Worm (Caenorhabditis elegans): ENCODE results near the gene snet-1.
A peak's percentile ranks its signal among the peaks of the same experiment; 100 is the strongest.

Gene snet-1

ce11 chrX:3668842-3669241 is at the start of gene snet-1:
Gene snet-1, minus strand, starts transcription at chrX:3668942.
- no peak for TF ChIP-seq ets-7 (tag; optimal IDR thresholded peaks at IDR 0.05)

ce11 chrX:3715835-3716234 is 47.1 kb upstream of the snet-1 start:
- no peak for TF ChIP-seq flt-1 (GFP tag; IDR thresholded peaks at IDR 0.05)
- no peak for TF ChIP-seq ceh-13 (GFP tag; optimal IDR thresholded peaks at IDR 0.05)
- no peak for TF ChIP-seq sea-1 (GFP tag; conservative IDR thresholded peaks at IDR 0.05)
- TF ChIP-seq hmbx-1 (tag; optimal IDR thresholded peaks at IDR 0.05) = no peak
- no peak for TF ChIP-seq hmg-4 (GFP tag; optimal IDR thresholded peaks at IDR 0.05)
- no peak for TF ChIP-seq hnd-1 (tag; optimal IDR thresholded peaks at IDR 0.05)
- TF ChIP-seq ets-7 (tag; optimal IDR thresholded peaks at IDR 0.05) = no peak
- no peak for TF ChIP-seq aly-1 (tag; optimal IDR thresholded peaks at IDR 0.05)
- no peak for TF ChIP-seq tbx-37 (GFP tag; conservative IDR thresholded peaks at IDR 0.05)
- no peak for TF ChIP-seq scrt-1 (GFP tag; IDR thresholded peaks at IDR 0.05)
- no peak for TF ChIP-seq B0310.2 (tag; optimal IDR thresholded peaks at IDR 0.05)

- TF ChIP-seq hmg-4 (GFP tag; optimal IDR thresholded peaks at IDR 0.05) (no peak), flt-1 (GFP tag; IDR thresholded peaks at IDR 0.05) (no peak), tra-4 (tag; optimal IDR thresholded peaks at IDR 0.05) (no peak), sea-1 (GFP tag; conservative IDR thresholded peaks at IDR 0.05) (no peak), scrt-1 (GFP tag; IDR thresholded peaks at IDR 0.05) (no peak), ceh-13 (GFP tag; optimal IDR thresholded peaks at IDR 0.05) (no peak), pes-1 (GFP tag; IDR thresholded peaks at IDR 0.05) (no peak), tbx-37 (GFP tag; conservative IDR thresholded peaks at IDR 0.05) (no peak), aly-1 (tag; optimal IDR thresholded peaks at IDR 0.05) (no peak), tbx-11 (GFP tag; IDR thresholded peaks at IDR 0.05) (no peak), hmbx-1 (tag; optimal IDR thresholded peaks at IDR 0.05) (no peak), B0310.2 (tag; optimal IDR thresholded peaks at IDR 0.05) (no peak), hnd-1 (tag; optimal IDR thresholded peaks at IDR 0.05) (no peak)
Measured at ce11 chrX:3714797-3715196, 46.1 kb upstream of the snet-1 start, which contains the start of gene C01C4.2. Gene C01C4.2, plus strand, starts transcription at chrX:3715097.

ce11 chrX:3711581-3712101 is 42.9 kb upstream of the snet-1 start:
- TF ChIP-seq sea-1 (GFP tag; conservative IDR thresholded peaks at IDR 0.05) = no peak
- TF ChIP-seq pes-1 (GFP tag; IDR thresholded peaks at IDR 0.05) = no peak
- no peak for TF ChIP-seq F13C5.2 (tag; optimal IDR thresholded peaks at IDR 0.05)
- no peak for TF ChIP-seq ama-1 (optimal IDR thresholded peaks at IDR 0.05)
- no peak for TF ChIP-seq hnd-1 (tag; optimal IDR thresholded peaks at IDR 0.05)
- no peak for TF ChIP-seq tra-4 (tag; optimal IDR thresholded peaks at IDR 0.05)
- TF ChIP-seq tbx-11 (GFP tag; IDR thresholded peaks at IDR 0.05) = no peak
- no peak for TF ChIP-seq flt-1 (GFP tag; IDR thresholded peaks at IDR 0.05)
- TF ChIP-seq tbx-37 (GFP tag; conservative IDR thresholded peaks at IDR 0.05) = no peak
- TF ChIP-seq ceh-13 (GFP tag; optimal IDR thresholded peaks at IDR 0.05) = no peak
- TF ChIP-seq ets-7 (tag; optimal IDR thresholded peaks at IDR 0.05) = no peak
- no peak for TF ChIP-seq B0310.2 (tag; optimal IDR thresholded peaks at IDR 0.05)
- TF ChIP-seq scrt-1 (GFP tag; IDR thresholded peaks at IDR 0.05) = no peak
- TF ChIP-seq aly-1 (tag; optimal IDR thresholded peaks at IDR 0.05) = no peak
- no peak for TF ChIP-seq hmg-4 (GFP tag; optimal IDR thresholded peaks at IDR 0.05)
- no peak for TF ChIP-seq hmbx-1 (tag; optimal IDR thresholded peaks at IDR 0.05)

- no peak for TF ChIP-seq tra-4 (tag; optimal IDR thresholded peaks at IDR 0.05)
- no peak for TF ChIP-seq B0310.2 (tag; optimal IDR thresholded peaks at IDR 0.05)
- TF ChIP-seq ets-7 (tag; optimal IDR thresholded peaks at IDR 0.05) = no peak
Measured at ce11 chrX:3709747-3710146, 41.0 kb upstream of the snet-1 start.

- TF ChIP-seq ceh-36 (tag; optimal IDR thresholded peaks at IDR 0.05) = no peak
- TF ChIP-seq ama-1 (optimal IDR thresholded peaks at IDR 0.05) = no peak
- no peak for TF ChIP-seq scrt-1 (GFP tag; IDR thresholded peaks at IDR 0.05)
- no peak for TF ChIP-seq ceh-13 (GFP tag; optimal IDR thresholded peaks at IDR 0.05)
- no peak for TF ChIP-seq B0310.2 (tag; optimal IDR thresholded peaks at IDR 0.05)
- TF ChIP-seq ets-7 (tag; optimal IDR thresholded peaks at IDR 0.05) = no peak
- TF ChIP-seq pes-1 (GFP tag; IDR thresholded peaks at IDR 0.05) = no peak
- no peak for TF ChIP-seq hnd-1 (tag; optimal IDR thresholded peaks at IDR 0.05)
- no peak for TF ChIP-seq aly-1 (tag; optimal IDR thresholded peaks at IDR 0.05)
- TF ChIP-seq sea-1 (GFP tag; conservative IDR thresholded peaks at IDR 0.05) = no peak
- no peak for TF ChIP-seq hmg-4 (GFP tag; optimal IDR thresholded peaks at IDR 0.05)
- no peak for TF ChIP-seq flt-1 (GFP tag; IDR thresholded peaks at IDR 0.05)
- TF ChIP-seq hmbx-1 (tag; optimal IDR thresholded peaks at IDR 0.05) = no peak
- TF ChIP-seq tbx-37 (GFP tag; conservative IDR thresholded peaks at IDR 0.05) = no peak
Measured at ce11 chrX:3706319-3706718, 37.6 kb upstream of the snet-1 start.

ce11 chrX:3705319-3705718 is 36.6 kb upstream of the snet-1 start:
- TF ChIP-seq tbx-11 (GFP tag; IDR thresholded peaks at IDR 0.05) = no peak

- TF ChIP-seq tra-4 (tag; optimal IDR thresholded peaks at IDR 0.05) = no peak
Measured at ce11 chrX:3701861-3702260, 33.1 kb upstream of the snet-1 start.

- peak; percentile 91 for TF ChIP-seq ceh-36 (tag; optimal IDR thresholded peaks at IDR 0.05)
- peak; percentile 90 for TF ChIP-seq flt-1 (GFP tag; IDR thresholded peaks at IDR 0.05)
- TF ChIP-seq scrt-1 (GFP tag; IDR thresholded peaks at IDR 0.05) = peak; percentile 94
- TF ChIP-seq hmbx-1 (tag; optimal IDR thresholded peaks at IDR 0.05) = peak; percentile 67
- peak; percentile 88 for TF ChIP-seq sea-1 (GFP tag; conservative IDR thresholded peaks at IDR 0.05)
- TF ChIP-seq pes-1 (GFP tag; IDR thresholded peaks at IDR 0.05) = peak; percentile 95
- peak; percentile 92 for TF ChIP-seq tbx-11 (GFP tag; IDR thresholded peaks at IDR 0.05)
- TF ChIP-seq aly-1 (tag; optimal IDR thresholded peaks at IDR 0.05) = peak; percentile 82
- no peak for TF ChIP-seq ama-1 (optimal IDR thresholded peaks at IDR 0.05)
- peak; percentile 81 for TF ChIP-seq B0310.2 (tag; optimal IDR thresholded peaks at IDR 0.05)
- TF ChIP-seq hnd-1 (tag; optimal IDR thresholded peaks at IDR 0.05) = peak; percentile 83
- peak; percentile 79 for TF ChIP-seq ets-7 (tag; optimal IDR thresholded peaks at IDR 0.05)
- peak; percentile 69 for TF ChIP-seq tra-4 (tag; optimal IDR thresholded peaks at IDR 0.05)
- TF ChIP-seq ceh-13 (GFP tag; optimal IDR thresholded peaks at IDR 0.05) = peak; percentile 78
- peak; percentile 92 for TF ChIP-seq tbx-37 (GFP tag; conservative IDR thresholded peaks at IDR 0.05)
- peak; percentile 96 for TF ChIP-seq F13C5.2 (tag; optimal IDR thresholded peaks at IDR 0.05)
- TF ChIP-seq hmg-4 (GFP tag; optimal IDR thresholded peaks at IDR 0.05) = peak; percentile 91
Measured at ce11 chrX:3697623-3698022, 28.9 kb upstream of the snet-1 start.

Data from whole organism, early embryonic.